Worm (Caenorhabditis elegans) whole organism, L4 larva: ENCODE results near the gene his-39.

Experiments
- F10B5.3 ChIP-seq: sonication (generic microtip); optimal IDR thresholded peaks from 2 replicates; lab custom pipeline; 2016; ENCODE audit warnings: mild to moderate bottlenecking, missing genetic modification characterization, missing compliant biosample characterization
- R02D3.7 ChIP-seq: fragments of 150-350 bp; sonication (generic microtip); optimal IDR thresholded peaks from 3 replicates; lab custom pipeline; 2014; ENCODE audit warnings: missing biosample characterization, missing genetic modification characterization
- Y105C5A.15 ChIP-seq: fragments of 200-800 bp; sonication (Bioruptor generic); IDR thresholded peaks from 2 replicates; pipeline ENCODE4 v1.3.6; 2022; ENCODE audit warnings: missing genetic modification characterization, missing compliant biosample characterization
- Y5F2A.4 ChIP-seq: fragments of 200-800 bp; sonication (Bioruptor generic); optimal IDR thresholded peaks from 2 replicates; lab custom pipeline; 2018; ENCODE audit warnings: mild to moderate bottlenecking, missing genetic modification characterization, missing compliant biosample characterization
- ZK546.5 ChIP-seq, 2 experiments: sonication (generic microtip); optimal IDR thresholded peaks; 2 replicates each; lab custom pipeline; 2017; ENCODE audit warnings: missing biosample characterization in 2 of 2, missing genetic modification characterization in 2 of 2
- ama-1 ChIP-seq: fragments of 150-350 bp; optimal IDR thresholded peaks from 2 replicates; lab custom pipeline; 2014; ENCODE audit warnings: inconsistent platforms, mixed read lengths
- arid-1 ChIP-seq: fragments of 200-800 bp; sonication (Bioruptor generic); conservative IDR thresholded peaks from 2 replicates; pipeline ENCODE4 v1.3.6; 2022; ENCODE audit warnings: missing genetic modification reagents, missing genetic modification characterization, missing compliant biosample characterization
- attf-4 ChIP-seq: sonication (generic microtip); optimal IDR thresholded peaks from 3 replicates; lab custom pipeline; 2017; ENCODE audit warnings: missing biosample characterization, missing genetic modification characterization
- ceh-20 ChIP-seq: fragments of 200-800 bp; sonication (Bioruptor generic); IDR thresholded peaks from 2 replicates; pipeline ENCODE4 v1.3.6; 2022; ENCODE audit warnings: missing genetic modification reagents, missing genetic modification characterization, missing compliant biosample characterization
- ceh-44 ChIP-seq: fragments of 200-800 bp; sonication (Bioruptor generic); IDR thresholded peaks from 2 replicates; pipeline ENCODE4 v1.3.6; 2022; ENCODE audit warnings: missing genetic modification reagents, missing genetic modification characterization, missing compliant biosample characterization
- ceh-82 ChIP-seq: sonication (generic microtip); optimal IDR thresholded peaks from 2 replicates; lab custom pipeline; 2017; ENCODE audit warnings: missing biosample characterization, missing genetic modification characterization
- daf-12 ChIP-seq: fragments of 150-350 bp; optimal IDR thresholded peaks from 2 replicates; lab custom pipeline; 2014; ENCODE audit warnings: missing biosample characterization, missing genetic modification reagents, missing genetic modification characterization
- daf-19 ChIP-seq: fragments of 200-800 bp; sonication (Bioruptor generic); conservative IDR thresholded peaks from 2 replicates; pipeline ENCODE4 v1.3.6; 2022; ENCODE audit warnings: missing genetic modification characterization, missing compliant biosample characterization
- daf-8 ChIP-seq: fragments of 200-800 bp; sonication (Bioruptor generic); IDR thresholded peaks from 2 replicates; pipeline ENCODE4 v1.3.6; 2022; ENCODE audit warnings: missing genetic modification characterization, missing compliant biosample characterization
- dmd-6 ChIP-seq: fragments of 200-800 bp; sonication (Bioruptor generic); IDR thresholded peaks from 2 replicates; pipeline ENCODE4 v1.3.6; 2022; ENCODE audit warnings: missing genetic modification reagents, missing genetic modification characterization, missing compliant biosample characterization
- duxl-1 ChIP-seq: sonication (generic microtip); optimal IDR thresholded peaks from 2 replicates; lab custom pipeline; 2016; ENCODE audit warnings: mild to moderate bottlenecking, missing genetic modification characterization, moderate library complexity, missing compliant biosample characterization; ENCODE audit not compliant: poor library complexity
- hif-1 ChIP-seq, 2 experiments: sonication (generic microtip); optimal IDR thresholded peaks; 2 replicates each; lab custom pipeline; 2016 to 2017; ENCODE audit warnings: missing compliant biosample characterization in 2 of 2, missing genetic modification characterization in 2 of 2, missing genetic modification reagents in 2 of 2, missing genotype in 2 of 2, mild to moderate bottlenecking in 1 of 2
- hlh-30 ChIP-seq: sonication (generic microtip); optimal IDR thresholded peaks from 2 replicates; lab custom pipeline; 2017; ENCODE audit warnings: antibody characterized with exemption, mild to moderate bottlenecking, missing genetic modification characterization, missing compliant biosample characterization; ENCODE audit not compliant: insufficient read depth
- lin-15B ChIP-seq: fragments of 150-350 bp; sonication (generic microtip); optimal IDR thresholded peaks from 3 replicates; lab custom pipeline; 2014; ENCODE audit warnings: missing biosample characterization, missing genetic modification characterization
- lsy-2 ChIP-seq, 2 experiments: fragments of 150-350 bp in 1 of 2; sonication (generic microtip) in 1 of 2; optimal IDR thresholded peaks; 2 replicates each; lab custom pipeline; 2014 to 2017; ENCODE audit warnings: missing biosample characterization in 2 of 2, missing genetic modification characterization in 2 of 2
- madf-5 ChIP-seq, 2 experiments: fragments of 200-800 bp; sonication (Bioruptor generic); IDR thresholded peaks; 2 replicates each; pipeline ENCODE4 v1.3.6; 2022; ENCODE audit warnings: missing compliant biosample characterization in 2 of 2, missing genetic modification characterization in 2 of 2
- mdl-1 ChIP-seq, 2 experiments: fragments of 150-350 bp in 1 of 2; sonication (generic microtip) in 1 of 2; optimal IDR thresholded peaks; 2 replicates each; lab custom pipeline; 2014 to 2017; ENCODE audit warnings: missing biosample characterization in 2 of 2, missing genetic modification characterization in 2 of 2
- mdt-29 ChIP-seq: fragments of 200-800 bp; sonication (Bioruptor generic); IDR thresholded peaks from 2 replicates; pipeline ENCODE4 v1.3.6; 2022; ENCODE audit warnings: missing genetic modification reagents, missing genetic modification characterization, missing compliant biosample characterization
- mep-1 ChIP-seq: fragments of 150-350 bp; sonication (generic microtip); optimal IDR thresholded peaks from 3 replicates; lab custom pipeline; 2014; ENCODE audit warnings: missing biosample characterization, missing genetic modification characterization
- nhr-10 ChIP-seq: fragments of 150-350 bp; optimal IDR thresholded peaks from 2 replicates; lab custom pipeline; 2014; ENCODE audit warnings: missing biosample characterization, missing genetic modification characterization
- nhr-11 ChIP-seq: fragments of 150-350 bp; optimal IDR thresholded peaks from 2 replicates; lab custom pipeline; 2014; ENCODE audit warnings: missing biosample characterization, missing genetic modification characterization
- nhr-111 ChIP-seq: fragments of 200-800 bp; sonication (Bioruptor generic); optimal IDR thresholded peaks from 2 replicates; lab custom pipeline; 2018; ENCODE audit warnings: mild to moderate bottlenecking, missing genetic modification characterization, missing compliant biosample characterization
- nhr-237 ChIP-seq: sonication (generic microtip); optimal IDR thresholded peaks from 2 replicates; lab custom pipeline; 2017; ENCODE audit warnings: missing biosample characterization, missing genetic modification characterization
- nhr-41 ChIP-seq: fragments of 200-800 bp; sonication (Bioruptor generic); IDR thresholded peaks from 2 replicates; pipeline ENCODE4 v1.3.6; 2022; ENCODE audit warnings: missing genetic modification reagents, missing genetic modification characterization, missing compliant biosample characterization
- nhr-42 ChIP-seq: fragments of 200-800 bp; sonication (Bioruptor generic); IDR thresholded peaks from 2 replicates; pipeline ENCODE4 v1.3.6; 2022; ENCODE audit warnings: missing genetic modification characterization, missing compliant biosample characterization
- nhr-6 ChIP-seq: fragments of 150-350 bp; optimal IDR thresholded peaks from 2 replicates; lab custom pipeline; 2014; ENCODE audit warnings: missing biosample characterization, missing genetic modification characterization
- nhr-77 ChIP-seq: fragments of 150-350 bp; optimal IDR thresholded peaks from 2 replicates; lab custom pipeline; 2014; ENCODE audit warnings: missing biosample characterization, missing genetic modification characterization
- php-3 ChIP-seq: fragments of 200-800 bp; sonication (Bioruptor generic); IDR thresholded peaks from 2 replicates; pipeline ENCODE4 v1.3.6; 2022; ENCODE audit warnings: missing genetic modification reagents, missing genetic modification characterization, missing compliant biosample characterization
- pqm-1 ChIP-seq: sonication (generic microtip); optimal IDR thresholded peaks from 2 replicates; lab custom pipeline; 2017; ENCODE audit warnings: missing biosample characterization, missing genetic modification characterization
- saeg-2 ChIP-seq: fragments of 200-800 bp; sonication (Bioruptor generic); IDR thresholded peaks from 2 replicates; pipeline ENCODE4 v1.3.6; 2022; ENCODE audit warnings: missing genetic modification reagents, missing genetic modification characterization, missing compliant biosample characterization
- unc-130 ChIP-seq: sonication (generic microtip); optimal IDR thresholded peaks from 2 replicates; lab custom pipeline; 2016; ENCODE audit warnings: missing genetic modification reagents, missing genetic modification characterization, missing compliant biosample characterization
- unc-39 ChIP-seq: sonication (generic microtip); optimal IDR thresholded peaks from 2 replicates; lab custom pipeline; 2017; ENCODE audit warnings: missing biosample characterization, missing genetic modification characterization
- vab-7 ChIP-seq: fragments of 200-800 bp; sonication (Bioruptor generic); IDR thresholded peaks from 2 replicates; pipeline ENCODE4 v1.3.6; 2022; ENCODE audit warnings: missing genetic modification reagents, missing genetic modification characterization, missing compliant biosample characterization
- zfp-2 ChIP-seq: sonication (generic microtip); optimal IDR thresholded peaks from 2 replicates; lab custom pipeline; 2016; ENCODE audit warnings: mild to moderate bottlenecking, missing genetic modification characterization, missing compliant biosample characterization
- zfp-3 ChIP-seq: fragments of 200-800 bp; sonication (Bioruptor generic); conservative IDR thresholded peaks from 2 replicates; pipeline ENCODE4 v1.3.6; 2022; ENCODE audit warnings: missing genetic modification reagents, missing genetic modification characterization, missing compliant biosample characterization
- zip-11 ChIP-seq: fragments of 200-800 bp; sonication (Bioruptor generic); IDR thresholded peaks from 2 replicates; pipeline ENCODE4 v1.3.6; 2022; ENCODE audit warnings: missing genetic modification characterization, missing compliant biosample characterization
- ztf-7 ChIP-seq: fragments of 150-350 bp; optimal IDR thresholded peaks from 2 replicates; lab custom pipeline; 2014; ENCODE audit warnings: missing biosample characterization, missing genetic modification characterization

Gene his-39

ce11 chrV:8500348-8500747 is 36.0 kb upstream of the his-39 start (continued):
- TF ChIP-seq Y5F2A.4 (GFP tag; lab: Kevin White, UChicago), result peak; percentile 98
- peak; percentile 100 for TF ChIP-seq Y105C5A.15
- TF ChIP-seq hlh-30 (tag; lab: Kevin White, UChicago), result peak; percentile 70
- TF ChIP-seq lin-15B (tag; lab: Kevin White, UChicago), result peak; percentile 60
- peak; percentile 93 for TF ChIP-seq zfp-3 (GFP tag; lab: Robert Waterston, UW)
- peak; percentile 54 for TF ChIP-seq nhr-10
- TF ChIP-seq ceh-20 (GFP tag; lab: Robert Waterston, UW), result peak; percentile 97
- TF ChIP-seq hif-1 (tag; optimal IDR thresholded peaks at IDR 0.05; lab: Kevin White, UChicago), result peak; percentile 81
- peak; percentile 86 for TF ChIP-seq zfp-2 (tag; lab: Kevin White, UChicago)
- TF ChIP-seq vab-7 (GFP tag; lab: Robert Waterston, UW), result peak; percentile 99
- peak; percentile 100 for TF ChIP-seq nhr-111 (GFP tag; lab: Kevin White, UChicago)
- peak; percentile 4 for TF ChIP-seq nhr-11
- TF ChIP-seq ama-1 (lab: Kevin White, UChicago), result no peak
- no peak for TF ChIP-seq daf-12 (tag; lab: Kevin White, UChicago)
- peak; percentile 100 for TF ChIP-seq daf-19 (GFP tag; lab: Robert Waterston, UW)
- no peak for TF ChIP-seq pqm-1
- peak; percentile 72 for TF ChIP-seq R02D3.7 (tag; lab: Kevin White, UChicago)
- TF ChIP-seq zip-11, result peak; percentile 92
- TF ChIP-seq nhr-41 (GFP tag; lab: Robert Waterston, UW), result peak; percentile 100
- TF ChIP-seq nhr-42 (GFP tag; lab: Robert Waterston, UW), result peak; percentile 98
- peak; percentile 99 for TF ChIP-seq saeg-2 (GFP tag; lab: Robert Waterston, UW)
- TF ChIP-seq mdt-29 (GFP tag; lab: Robert Waterston, UW), result peak; percentile 96
- peak; percentile 95 for TF ChIP-seq ztf-7 (tag; lab: Kevin White, UChicago)
- TF ChIP-seq nhr-77 (tag; lab: Kevin White, UChicago), result peak; percentile 79
- TF ChIP-seq unc-39 (tag; lab: Kevin White, UChicago), result no peak
- TF ChIP-seq ZK546.5 (tag; optimal IDR thresholded peaks at IDR 0.05; lab: Kevin White, UChicago), result no peak
- TF ChIP-seq daf-8 (GFP tag; lab: Robert Waterston, UW), result peak; percentile 98
- TF ChIP-seq php-3 (GFP tag; lab: Robert Waterston, UW), result peak; percentile 99
- peak; percentile 86 for TF ChIP-seq attf-4
- no peak for TF ChIP-seq nhr-237 (tag; lab: Kevin White, UChicago)

- TF ChIP-seq mdl-1 (tag; optimal IDR thresholded peaks at IDR 0.05; lab: Kevin White, UChicago) (no peak), arid-1 (GFP tag; lab: Robert Waterston, UW) (no peak), madf-5 (GFP tag; IDR thresholded peaks at IDR 0.05; lab: Robert Waterston, UW) (no peak), ceh-44 (GFP tag; lab: Robert Waterston, UW) (no peak), R02D3.7 (tag; lab: Kevin White, UChicago) (no peak), lsy-2 (tag; optimal IDR thresholded peaks at IDR 0.05; lab: Kevin White, UChicago) (no peak), nhr-11 (no peak), ceh-82 (tag; lab: Kevin White, UChicago) (no peak), mep-1 (tag; lab: Kevin White, UChicago) (no peak), dmd-6 (no peak), nhr-6 (tag; lab: Kevin White, UChicago) (no peak), duxl-1 (tag; lab: Kevin White, UChicago) (no peak), saeg-2 (GFP tag; lab: Robert Waterston, UW) (no peak), unc-130 (no peak), F10B5.3 (tag; lab: Kevin White, UChicago) (no peak)
Observed at ce11 chrV:8507324-8507723, 29.0 kb upstream of the his-39 start, which contains the start of gene ZK994.6. Gene ZK994.6, minus strand, starts transcription at chrV:8507424.
